Worm (Caenorhabditis elegans) whole organism, young adult: ENCODE measurements around the gene hphd-1.

ENCODE experiments used
- D2030.7 ChIP-seq: fragments of 200-800 bp; sonication (Bioruptor generic); IDR thresholded peaks from 2 replicates; pipeline ENCODE4 v1.3.6; 2022; ENCODE audit warnings: missing genetic modification reagents, missing genetic modification characterization, missing compliant biosample characterization
- F52B5.7 ChIP-seq: sonication (generic microtip); optimal IDR thresholded peaks from 2 replicates; lab custom pipeline; 2016; ENCODE audit warnings: mild to moderate bottlenecking, missing genetic modification characterization, missing compliant biosample characterization

- TF ChIP-seq F52B5.7 (tag; lab: Kevin White, UChicago) (no peak), D2030.7 (GFP tag; lab: Robert Waterston, UW) (no peak)
These were observed 8.5 kb upstream of the hphd-1 start for ce11 chrII:13004872-13005252.
